Worm (Caenorhabditis elegans) whole organism, L4 larva: ENCODE results near the gene phyh-1.
A peak's percentile ranks its signal among the peaks of the same experiment; 100 is the strongest.

Source experiments
- F10B5.3 ChIP-seq: sonication (generic microtip); optimal IDR thresholded peaks from 2 replicates; lab custom pipeline; 2016; ENCODE audit warnings: mild to moderate bottlenecking, missing genetic modification characterization, missing compliant biosample characterization
- F26F4.8 ChIP-seq: fragments of 200-800 bp; sonication (Bioruptor generic); conservative IDR thresholded peaks from 2 replicates; pipeline ENCODE4 v1.3.6; 2022; ENCODE audit warnings: missing genetic modification characterization, missing compliant biosample characterization
- F37D6.2 ChIP-seq: sonication (generic microtip); optimal IDR thresholded peaks from 2 replicates; lab custom pipeline; 2016; ENCODE audit warnings: mild to moderate bottlenecking, missing genetic modification characterization, missing compliant biosample characterization
- F44E2.7 ChIP-seq: fragments of 200-800 bp; sonication (Bioruptor generic); IDR thresholded peaks from 2 replicates; pipeline ENCODE4 v2.1.2; 2022; ENCODE audit warnings: missing genetic modification characterization, missing compliant biosample characterization
- F49E8.2 ChIP-seq: sonication (generic microtip); optimal IDR thresholded peaks from 2 replicates; lab custom pipeline; 2016; ENCODE audit warnings: missing compliant biosample characterization, mild to moderate bottlenecking, missing genetic modification characterization, borderline replicate concordance
- R02D3.7 ChIP-seq: fragments of 150-350 bp; sonication (generic microtip); optimal IDR thresholded peaks from 3 replicates; lab custom pipeline; 2014; ENCODE audit warnings: missing biosample characterization, missing genetic modification characterization
- T20F7.1 ChIP-seq: fragments of 200-800 bp; sonication (Bioruptor generic); optimal IDR thresholded peaks from 2 replicates; lab custom pipeline; 2018; ENCODE audit warnings: mild to moderate bottlenecking, missing genetic modification characterization, missing compliant biosample characterization
- T26A8.4 ChIP-seq: fragments of 200-800 bp; sonication (Bioruptor generic); IDR thresholded peaks from 2 replicates; pipeline ENCODE4 v1.3.6; 2022; ENCODE audit warnings: missing genetic modification characterization, missing compliant biosample characterization
- Y105C5A.15 ChIP-seq: fragments of 200-800 bp; sonication (Bioruptor generic); IDR thresholded peaks from 2 replicates; pipeline ENCODE4 v1.3.6; 2022; ENCODE audit warnings: missing genetic modification characterization, missing compliant biosample characterization
- Y5F2A.4 ChIP-seq: fragments of 200-800 bp; sonication (Bioruptor generic); optimal IDR thresholded peaks from 2 replicates; lab custom pipeline; 2018; ENCODE audit warnings: mild to moderate bottlenecking, missing genetic modification characterization, missing compliant biosample characterization
- aha-1 ChIP-seq: fragments of 150-350 bp; peaks from one replicate; lab custom pipeline; 2014; ENCODE audit warnings: missing biosample characterization, missing genetic modification characterization
- aly-2 ChIP-seq: sonication (generic microtip); optimal IDR thresholded peaks from 2 replicates; lab custom pipeline; 2018; ENCODE audit warnings: missing biosample characterization, missing genetic modification characterization
- arid-1 ChIP-seq: fragments of 200-800 bp; sonication (Bioruptor generic); conservative IDR thresholded peaks from 2 replicates; pipeline ENCODE4 v1.3.6; 2022; ENCODE audit warnings: missing genetic modification reagents, missing genetic modification characterization, missing compliant biosample characterization
- ceh-20 ChIP-seq: fragments of 200-800 bp; sonication (Bioruptor generic); IDR thresholded peaks from 2 replicates; pipeline ENCODE4 v1.3.6; 2022; ENCODE audit warnings: missing genetic modification reagents, missing genetic modification characterization, missing compliant biosample characterization
- ceh-28 ChIP-seq: fragments of 150-350 bp; optimal IDR thresholded peaks from 2 replicates; lab custom pipeline; 2014; ENCODE audit warnings: missing biosample characterization, missing genetic modification reagents, missing genetic modification characterization
- ceh-62 ChIP-seq: sonication (generic microtip); optimal IDR thresholded peaks from 2 replicates; lab custom pipeline; 2017; ENCODE audit warnings: missing biosample characterization, missing genetic modification characterization
- ceh-82 ChIP-seq: sonication (generic microtip); optimal IDR thresholded peaks from 2 replicates; lab custom pipeline; 2017; ENCODE audit warnings: missing biosample characterization, missing genetic modification characterization
- ctbp-1 ChIP-seq: fragments of 200-800 bp; sonication (Bioruptor generic); IDR thresholded peaks from 2 replicates; pipeline ENCODE4 v1.3.6; 2022; ENCODE audit warnings: missing genetic modification reagents, missing genetic modification characterization, missing compliant biosample characterization
- daf-12 ChIP-seq: fragments of 150-350 bp; optimal IDR thresholded peaks from 2 replicates; lab custom pipeline; 2014; ENCODE audit warnings: missing biosample characterization, missing genetic modification reagents, missing genetic modification characterization
- daf-16 ChIP-seq, 3 experiments: sonication (generic microtip); optimal IDR thresholded peaks; 2 replicates each; lab custom pipeline; 2016 to 2017; ENCODE audit warnings: missing genetic modification characterization in 3 of 3, missing genetic modification reagents in 3 of 3, mild to moderate bottlenecking in 2 of 3, missing compliant biosample characterization in 2 of 3, missing biosample characterization in 1 of 3, moderate library complexity in 1 of 3
- daf-19 ChIP-seq: fragments of 200-800 bp; sonication (Bioruptor generic); conservative IDR thresholded peaks from 2 replicates; pipeline ENCODE4 v1.3.6; 2022; ENCODE audit warnings: missing genetic modification characterization, missing compliant biosample characterization
- daf-8 ChIP-seq: fragments of 200-800 bp; sonication (Bioruptor generic); IDR thresholded peaks from 2 replicates; pipeline ENCODE4 v1.3.6; 2022; ENCODE audit warnings: missing genetic modification characterization, missing compliant biosample characterization
- dpl-1 ChIP-seq: fragments of 150-350 bp; optimal IDR thresholded peaks from 2 replicates; lab custom pipeline; 2014; ENCODE audit warnings: missing biosample characterization, missing genetic modification reagents, missing genetic modification characterization
- dve-1 ChIP-seq: sonication (generic microtip); optimal IDR thresholded peaks from 2 replicates; lab custom pipeline; 2017; ENCODE audit warnings: antibody characterized with exemption, mild to moderate bottlenecking, missing genetic modification characterization, missing compliant biosample characterization; ENCODE audit not compliant: insufficient read depth
- egl-43 ChIP-seq: fragments of 200-800 bp; sonication (Bioruptor generic); IDR thresholded peaks from 2 replicates; pipeline ENCODE4 v1.3.6; 2022; ENCODE audit warnings: missing genetic modification reagents, missing genetic modification characterization, missing compliant biosample characterization
- gei-8 ChIP-seq: fragments of 200-800 bp; sonication (Bioruptor generic); optimal IDR thresholded peaks from 2 replicates; lab custom pipeline; 2018; ENCODE audit warnings: mild to moderate bottlenecking, missing genetic modification characterization, missing compliant biosample characterization
- hif-1 ChIP-seq, 2 experiments: sonication (generic microtip); optimal IDR thresholded peaks; 2 replicates each; lab custom pipeline; 2016 to 2017; ENCODE audit warnings: missing compliant biosample characterization in 2 of 2, missing genetic modification characterization in 2 of 2, missing genetic modification reagents in 2 of 2, missing genotype in 2 of 2, mild to moderate bottlenecking in 1 of 2
- lim-7 ChIP-seq: fragments of 200-800 bp; sonication (Bioruptor generic); IDR thresholded peaks from 2 replicates; pipeline ENCODE4 v1.3.6; 2022; ENCODE audit warnings: missing genetic modification characterization, missing compliant biosample characterization
- lin-1 ChIP-seq: fragments of 200-800 bp; sonication (Bioruptor generic); IDR thresholded peaks from 2 replicates; pipeline ENCODE4 v1.3.6; 2022; ENCODE audit warnings: missing genetic modification reagents, missing genetic modification characterization, missing compliant biosample characterization
- lin-13 ChIP-seq: fragments of 150-350 bp; optimal IDR thresholded peaks from 2 replicates; lab custom pipeline; 2014; ENCODE audit warnings: missing biosample characterization, missing genetic modification reagents, missing genetic modification characterization
- lin-39 ChIP-seq: fragments of 150-350 bp; optimal IDR thresholded peaks from 2 replicates; lab custom pipeline; 2014; ENCODE audit warnings: missing biosample characterization, missing genetic modification reagents, missing genetic modification characterization
- lsy-2 ChIP-seq, 2 experiments: fragments of 150-350 bp in 1 of 2; sonication (generic microtip) in 1 of 2; optimal IDR thresholded peaks; 2 replicates each; lab custom pipeline; 2014 to 2017; ENCODE audit warnings: missing biosample characterization in 2 of 2, missing genetic modification characterization in 2 of 2
- mdt-29 ChIP-seq: fragments of 200-800 bp; sonication (Bioruptor generic); IDR thresholded peaks from 2 replicates; pipeline ENCODE4 v1.3.6; 2022; ENCODE audit warnings: missing genetic modification reagents, missing genetic modification characterization, missing compliant biosample characterization
- mep-1 ChIP-seq: fragments of 150-350 bp; sonication (generic microtip); optimal IDR thresholded peaks from 3 replicates; lab custom pipeline; 2014; ENCODE audit warnings: missing biosample characterization, missing genetic modification characterization
- nhr-42 ChIP-seq: fragments of 200-800 bp; sonication (Bioruptor generic); IDR thresholded peaks from 2 replicates; pipeline ENCODE4 v1.3.6; 2022; ENCODE audit warnings: missing genetic modification characterization, missing compliant biosample characterization
- nhr-48 ChIP-seq: sonication (generic microtip); optimal IDR thresholded peaks from 2 replicates; lab custom pipeline; 2016; ENCODE audit warnings: mild to moderate bottlenecking, missing genetic modification characterization, missing compliant biosample characterization
- pha-4 ChIP-seq, 2 experiments: fragments of 150-350 bp in 1 of 2; fragments of 200-800 bp in 1 of 2; sonication (Bioruptor generic) in 1 of 2; IDR thresholded peaks in 1 of 2; optimal IDR thresholded peaks in 1 of 2; 2 replicates each; pipeline versions ENCODE4 v1.3.6 to Lab custom; 2014 to 2022; ENCODE audit warnings: missing genetic modification characterization in 2 of 2, missing genetic modification reagents in 2 of 2, missing biosample characterization in 1 of 2, missing compliant biosample characterization in 1 of 2
- php-3 ChIP-seq: fragments of 200-800 bp; sonication (Bioruptor generic); IDR thresholded peaks from 2 replicates; pipeline ENCODE4 v1.3.6; 2022; ENCODE audit warnings: missing genetic modification reagents, missing genetic modification characterization, missing compliant biosample characterization
- rbr-2 ChIP-seq: sonication (generic microtip); optimal IDR thresholded peaks from 2 replicates; lab custom pipeline; 2016; ENCODE audit warnings: missing genotype, missing genetic modification characterization, missing compliant biosample characterization
- saeg-2 ChIP-seq: fragments of 200-800 bp; sonication (Bioruptor generic); IDR thresholded peaks from 2 replicates; pipeline ENCODE4 v1.3.6; 2022; ENCODE audit warnings: missing genetic modification reagents, missing genetic modification characterization, missing compliant biosample characterization
- sdz-12 ChIP-seq: fragments of 200-800 bp; sonication (Bioruptor generic); optimal IDR thresholded peaks from 2 replicates; lab custom pipeline; 2018; ENCODE audit warnings: mild to moderate bottlenecking, missing genetic modification characterization, missing compliant biosample characterization
- set-16 ChIP-seq: fragments of 200-800 bp; sonication (Bioruptor generic); IDR thresholded peaks from 2 replicates; pipeline ENCODE4 v1.3.6; 2022; ENCODE audit warnings: missing genetic modification reagents, missing genetic modification characterization, missing compliant biosample characterization
- snpc-1.2 ChIP-seq: fragments of 200-800 bp; sonication (Bioruptor generic); IDR thresholded peaks from 2 replicates; pipeline ENCODE4 v1.3.6; 2022; ENCODE audit warnings: missing genetic modification reagents, missing genetic modification characterization, missing compliant biosample characterization
- snpc-4 ChIP-seq: fragments of 150-350 bp; optimal IDR thresholded peaks from 2 replicates; lab custom pipeline; 2014; ENCODE audit warnings: missing biosample characterization, missing genetic modification characterization
- tra-1 ChIP-seq: fragments of 200-800 bp; sonication (Bioruptor generic); IDR thresholded peaks from 2 replicates; pipeline ENCODE4 v1.3.6; 2022; ENCODE audit warnings: missing genetic modification reagents, missing genetic modification characterization, missing compliant biosample characterization
- unc-39 ChIP-seq: sonication (generic microtip); optimal IDR thresholded peaks from 2 replicates; lab custom pipeline; 2017; ENCODE audit warnings: missing biosample characterization, missing genetic modification characterization
- zfp-3 ChIP-seq: fragments of 200-800 bp; sonication (Bioruptor generic); conservative IDR thresholded peaks from 2 replicates; pipeline ENCODE4 v1.3.6; 2022; ENCODE audit warnings: missing genetic modification reagents, missing genetic modification characterization, missing compliant biosample characterization

phyh-1 gene

DNA sequence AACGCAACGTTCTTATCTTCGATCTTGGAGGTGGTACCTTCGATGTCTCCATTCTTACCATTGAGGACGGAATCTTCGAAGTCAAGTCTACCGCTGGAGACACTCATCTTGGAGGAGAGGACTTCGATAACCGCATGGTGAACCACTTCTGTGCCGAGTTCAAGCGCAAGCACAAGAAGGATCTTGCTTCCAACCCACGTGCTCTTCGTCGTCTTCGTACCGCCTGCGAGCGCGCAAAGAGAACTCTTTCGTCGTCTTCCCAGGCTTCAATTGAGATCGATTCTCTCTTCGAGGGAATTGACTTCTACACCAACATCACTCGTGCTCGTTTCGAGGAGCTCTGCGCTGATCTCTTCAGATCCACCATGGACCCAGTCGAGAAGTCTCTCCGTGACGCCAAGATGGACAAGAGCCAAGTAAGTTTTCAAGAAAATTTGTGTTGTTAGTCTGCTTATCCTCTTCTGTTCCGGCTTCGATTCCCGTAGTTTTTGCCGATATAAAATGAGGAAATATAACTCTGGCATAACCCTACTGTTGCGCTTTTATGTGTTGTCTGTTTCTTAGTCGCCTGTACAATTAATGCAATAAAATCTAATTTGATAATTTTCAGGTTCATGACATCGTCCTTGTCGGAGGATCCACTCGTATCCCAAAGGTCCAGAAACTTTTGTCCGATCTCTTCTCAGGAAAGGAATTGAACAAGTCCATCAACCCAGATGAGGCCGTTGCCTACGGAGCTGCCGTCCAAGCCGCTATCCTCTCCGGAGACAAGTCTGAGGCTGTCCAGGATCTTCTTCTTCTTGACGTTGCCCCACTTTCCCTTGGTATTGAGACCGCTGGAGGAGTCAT, 20.6 kb upstream of the phyh-1 start:
- no peak for TF ChIP-seq R02D3.7 (tag; lab: Kevin White, UChicago)
- peak; percentile 49; the same call in 1 of the 2 replicates for TF ChIP-seq daf-19 (GFP tag; lab: Robert Waterston, UW)
- peak; percentile 74 for TF ChIP-seq lin-1 (GFP tag; lab: Robert Waterston, UW)
- no peak for TF ChIP-seq daf-16 (GFP tag; optimal IDR thresholded peaks at IDR 0.05; lab: Kevin White, UChicago)
- TF ChIP-seq daf-16 (tag; optimal IDR thresholded peaks at IDR 0.05; lab: Kevin White, UChicago) = peak; percentile 12
- TF ChIP-seq nhr-42 (GFP tag; lab: Robert Waterston, UW) = no peak
- peak; percentile 17 for TF ChIP-seq lin-13
- TF ChIP-seq F44E2.7 (GFP tag; lab: Robert Waterston, UW) = peak; percentile 19; the same call in 1 of the 2 replicates
- peak; percentile 34; the same call in 1 of the 2 replicates for TF ChIP-seq ctbp-1 (GFP tag; lab: Robert Waterston, UW)
- TF ChIP-seq Y5F2A.4 (GFP tag; lab: Kevin White, UChicago) = no peak
- TF ChIP-seq set-16 = peak; percentile 59; the same call in 1 of the 2 replicates
- peak; percentile 59; the same call in 1 of the 2 replicates for TF ChIP-seq zfp-3 (GFP tag; lab: Robert Waterston, UW)
- TF ChIP-seq arid-1 = no peak
- TF ChIP-seq ceh-62 (tag; lab: Kevin White, UChicago) = no peak
- TF ChIP-seq dve-1 (tag; lab: Kevin White, UChicago) = no peak
- TF ChIP-seq mep-1 = peak; percentile 14
- TF ChIP-seq hif-1 (tag; optimal IDR thresholded peaks at IDR 0.05; lab: Kevin White, UChicago) = no peak
- TF ChIP-seq mdt-29 (GFP tag; lab: Robert Waterston, UW) = 0 out of 2 replicates have a peak, but pooled peaks have one; percentile 7
- peak; percentile 24; the same call in 1 of the 2 replicates for TF ChIP-seq T26A8.4 (GFP tag; lab: Robert Waterston, UW)
- TF ChIP-seq nhr-48 = no peak
- no peak for TF ChIP-seq snpc-4
- TF ChIP-seq lsy-2 (tag; optimal IDR thresholded peaks at IDR 0.05; lab: Kevin White, UChicago) = peak in 1 of 2 experiments; percentile 41
- TF ChIP-seq T20F7.1 (GFP tag; lab: Kevin White, UChicago) = no peak
- no peak for TF ChIP-seq rbr-2
- TF ChIP-seq dpl-1 (GFP tag; lab: Kevin White, UChicago) = no peak
- TF ChIP-seq gei-8 (GFP tag; lab: Kevin White, UChicago) = no peak
- TF ChIP-seq F26F4.8 = no peak
- TF ChIP-seq daf-8 (GFP tag; lab: Robert Waterston, UW) = no peak
- peak; percentile 81 for TF ChIP-seq aly-2 (tag; lab: Kevin White, UChicago)
- no peak for TF ChIP-seq sdz-12 (GFP tag; lab: Kevin White, UChicago)
- no peak for TF ChIP-seq ceh-28
- TF ChIP-seq lim-7 (GFP tag; lab: Robert Waterston, UW) = no peak
- peak; percentile 37 for TF ChIP-seq F49E8.2
- 0 out of 2 replicates have a peak, but pooled peaks have one; percentile 50 for TF ChIP-seq egl-43 (GFP tag; lab: Robert Waterston, UW)
- 0 out of 2 replicates have a peak, but pooled peaks have one; percentile 4 for TF ChIP-seq tra-1 (GFP tag; lab: Robert Waterston, UW)
- TF ChIP-seq daf-12 = no peak
- no peak for TF ChIP-seq F37D6.2
- TF ChIP-seq php-3 (GFP tag; lab: Robert Waterston, UW) = peak; percentile 34; the same call in 1 of the 2 replicates
- no peak for TF ChIP-seq unc-39 (tag; lab: Kevin White, UChicago)
- TF ChIP-seq ceh-82 (tag; lab: Kevin White, UChicago) = no peak
- peak; percentile 75 for TF ChIP-seq snpc-1.2 (GFP tag; lab: Robert Waterston, UW)
- TF ChIP-seq F10B5.3 (tag; lab: Kevin White, UChicago) = no peak
- 0 out of 2 replicates have a peak, but pooled peaks have one; percentile 32 for TF ChIP-seq saeg-2
- TF ChIP-seq lin-39 (tag; lab: Kevin White, UChicago) = no peak
- TF ChIP-seq aha-1 (tag; lab: Kevin White, UChicago) = peak; percentile 36
- TF ChIP-seq Y105C5A.15 (GFP tag; lab: Robert Waterston, UW) = peak; percentile 15; the same call in 1 of the 2 replicates
- TF ChIP-seq pha-4 (GFP tag; IDR thresholded peaks at IDR 0.05; lab: Robert Waterston, UW) = peak; percentile 73
- TF ChIP-seq pha-4 (tag; optimal IDR thresholded peaks at IDR 0.05; lab: Kevin White, UChicago) = no peak
- no peak; the same call in 1 of the 2 replicates for TF ChIP-seq ceh-20
